Worm (Caenorhabditis elegans) whole organism, young adult: ENCODE measurements around the gene ral-1.
A peak's percentile ranks its signal among the peaks of the same experiment; 100 is the strongest.

Experiments
- C17E4.6 ChIP-seq: fragments of 200-800 bp; sonication (Bioruptor generic); IDR thresholded peaks from 2 replicates; pipeline ENCODE4 v1.3.6; 2022; ENCODE audit warnings: missing genetic modification reagents, missing genetic modification characterization, missing compliant biosample characterization
- D2030.7 ChIP-seq: fragments of 200-800 bp; sonication (Bioruptor generic); IDR thresholded peaks from 2 replicates; pipeline ENCODE4 v1.3.6; 2022; ENCODE audit warnings: missing genetic modification reagents, missing genetic modification characterization, missing compliant biosample characterization
- F22D6.2 ChIP-seq: sonication (generic microtip); optimal IDR thresholded peaks from 2 replicates; lab custom pipeline; 2016; ENCODE audit warnings: mild to moderate bottlenecking, missing genetic modification characterization, missing compliant biosample characterization
- F33H1.4 ChIP-seq: fragments of 200-800 bp; sonication (Bioruptor generic); IDR thresholded peaks from 2 replicates; pipeline ENCODE4 v1.3.6; 2022; ENCODE audit warnings: missing genetic modification reagents, missing genetic modification characterization, missing compliant biosample characterization
- F37B4.10 ChIP-seq: fragments of 200-800 bp; sonication (Bioruptor generic); IDR thresholded peaks from 2 replicates; pipeline ENCODE4 v1.3.6; 2022; ENCODE audit warnings: missing genetic modification characterization, missing compliant biosample characterization
- F49E8.2 ChIP-seq: sonication (generic microtip); optimal IDR thresholded peaks from 3 replicates; lab custom pipeline; 2017; ENCODE audit warnings: missing genetic modification characterization, mild to moderate bottlenecking, missing compliant biosample characterization, antibody characterized with exemption, moderate library complexity; ENCODE audit not compliant: insufficient read depth
- F52B5.7 ChIP-seq: sonication (generic microtip); optimal IDR thresholded peaks from 2 replicates; lab custom pipeline; 2016; ENCODE audit warnings: mild to moderate bottlenecking, missing genetic modification characterization, missing compliant biosample characterization
- Y53F4B.3 ChIP-seq: fragments of 200-800 bp; sonication (Bioruptor generic); IDR thresholded peaks from 2 replicates; pipeline ENCODE4 v1.3.6; 2022; ENCODE audit warnings: missing genetic modification reagents, missing genetic modification characterization, missing compliant biosample characterization
- Y67H2A.10 ChIP-seq: fragments of 200-800 bp; sonication (Bioruptor generic); conservative IDR thresholded peaks from 2 replicates; pipeline ENCODE4 v1.3.6; 2022; ENCODE audit warnings: missing genetic modification reagents, missing genetic modification characterization, missing compliant biosample characterization
- ZK185.1 ChIP-seq: sonication (generic microtip); optimal IDR thresholded peaks from 2 replicates; lab custom pipeline; 2016; ENCODE audit warnings: mild to moderate bottlenecking, missing genetic modification characterization, missing compliant biosample characterization; ENCODE audit not compliant: poor library complexity, severe bottlenecking
- akir-1 ChIP-seq: fragments of 200-800 bp; sonication (Bioruptor generic); optimal IDR thresholded peaks from 2 replicates; lab custom pipeline; 2018; ENCODE audit warnings: mild to moderate bottlenecking, missing genetic modification characterization, moderate library complexity, missing compliant biosample characterization
- atf-7 ChIP-seq: sonication (generic microtip); optimal IDR thresholded peaks from 2 replicates; lab custom pipeline; 2017; ENCODE audit warnings: mild to moderate bottlenecking, missing genetic modification characterization, missing compliant biosample characterization
- attf-3 ChIP-seq: fragments of 200-800 bp; sonication (Bioruptor generic); conservative IDR thresholded peaks from 2 replicates; pipeline ENCODE4 v1.3.6; 2022; ENCODE audit warnings: missing genetic modification reagents, missing genetic modification characterization, missing compliant biosample characterization
- attf-6 ChIP-seq: fragments of 200-800 bp; sonication (Bioruptor generic); IDR thresholded peaks from 2 replicates; pipeline ENCODE4 v1.3.6; 2022; ENCODE audit warnings: missing genetic modification reagents, missing genetic modification characterization, missing compliant biosample characterization
- bed-2 ChIP-seq: fragments of 200-800 bp; sonication (Bioruptor generic); IDR thresholded peaks from 2 replicates; pipeline ENCODE4 v1.3.6; 2022; ENCODE audit warnings: missing genetic modification reagents, missing genetic modification characterization, missing compliant biosample characterization
- ceh-100 ChIP-seq: fragments of 200-800 bp; sonication (Bioruptor generic); IDR thresholded peaks from 2 replicates; pipeline ENCODE4 v1.3.6; 2022; ENCODE audit warnings: missing genetic modification reagents, missing genetic modification characterization, missing compliant biosample characterization
- ceh-27 ChIP-seq: fragments of 200-800 bp; sonication (Bioruptor generic); optimal IDR thresholded peaks from 2 replicates; lab custom pipeline; 2018; ENCODE audit warnings: mild to moderate bottlenecking, missing genetic modification characterization, moderate library complexity, missing compliant biosample characterization
- ceh-40 ChIP-seq: fragments of 200-800 bp; sonication (Bioruptor generic); IDR thresholded peaks from 2 replicates; pipeline ENCODE4 v1.3.6; 2022; ENCODE audit warnings: missing genetic modification characterization, missing compliant biosample characterization
- ceh-58 ChIP-seq: fragments of 200-800 bp; sonication (Bioruptor generic); IDR thresholded peaks from 2 replicates; pipeline ENCODE4 v1.3.6; 2022; ENCODE audit warnings: missing genetic modification characterization, missing compliant biosample characterization
- ceh-79 ChIP-seq: sonication (generic microtip); optimal IDR thresholded peaks from 2 replicates; lab custom pipeline; 2017; ENCODE audit warnings: mild to moderate bottlenecking, missing genetic modification characterization, missing compliant biosample characterization
- die-1 ChIP-seq: sonication (generic microtip); optimal IDR thresholded peaks from 2 replicates; lab custom pipeline; 2016; ENCODE audit warnings: missing genotype, mild to moderate bottlenecking, missing genetic modification characterization, missing compliant biosample characterization
- dpff-1 ChIP-seq: sonication (generic microtip); optimal IDR thresholded peaks from 2 replicates; lab custom pipeline; 2017; ENCODE audit warnings: mild to moderate bottlenecking, missing genetic modification characterization, missing compliant biosample characterization
- hlh-12 ChIP-seq: sonication (generic microtip); optimal IDR thresholded peaks from 2 replicates; lab custom pipeline; 2016; ENCODE audit warnings: missing genetic modification characterization, missing compliant biosample characterization
- hlh-26 ChIP-seq: fragments of 200-800 bp; sonication (Bioruptor generic); conservative IDR thresholded peaks from 2 replicates; pipeline ENCODE4 v1.3.6; 2022; ENCODE audit warnings: missing genetic modification reagents, missing genetic modification characterization, missing compliant biosample characterization
- hrde-1 ChIP-seq: sonication (generic microtip); optimal IDR thresholded peaks from 2 replicates; lab custom pipeline; 2016; ENCODE audit warnings: missing genetic modification characterization, mild to moderate bottlenecking, missing compliant biosample characterization, moderate library complexity, missing genotype, missing genetic modification reagents, borderline replicate concordance
- lag-1 ChIP-seq: fragments of 200-800 bp; sonication (Bioruptor generic); IDR thresholded peaks from 2 replicates; pipeline ENCODE4 v1.3.6; 2022; ENCODE audit warnings: missing genetic modification reagents, missing genetic modification characterization, missing compliant biosample characterization
- let-526 ChIP-seq: fragments of 200-800 bp; sonication (Bioruptor generic); IDR thresholded peaks from 2 replicates; pipeline ENCODE4 v1.3.6; 2022; ENCODE audit warnings: missing genetic modification reagents, missing genetic modification characterization, missing compliant biosample characterization
- lin-26 ChIP-seq: fragments of 200-800 bp; sonication (Bioruptor generic); IDR thresholded peaks from 2 replicates; pipeline ENCODE4 v1.3.6; 2022; ENCODE audit warnings: missing genetic modification reagents, missing genetic modification characterization, missing compliant biosample characterization
- lin-35 ChIP-seq, 3 experiments: fragments of 150-350 bp in 2 of 3; sonication (generic microtip) in 1 of 3; optimal IDR thresholded peaks; 2 replicates each; lab custom pipeline; 2014 to 2018; ENCODE audit warnings: missing biosample characterization in 3 of 3, missing genetic modification characterization in 3 of 3, missing genetic modification reagents in 3 of 3
- madf-3 ChIP-seq: fragments of 200-800 bp; sonication (Bioruptor generic); IDR thresholded peaks from 2 replicates; pipeline ENCODE4 v1.3.6; 2022; ENCODE audit warnings: missing genetic modification reagents, missing genetic modification characterization, missing compliant biosample characterization
- madf-6 ChIP-seq: fragments of 200-800 bp; sonication (Bioruptor generic); IDR thresholded peaks from 2 replicates; pipeline ENCODE4 v1.3.6; 2022; ENCODE audit warnings: missing genetic modification reagents, missing genetic modification characterization, missing compliant biosample characterization
- mes-4 ChIP-seq: sonication (generic microtip); optimal IDR thresholded peaks from 2 replicates; lab custom pipeline; 2016; ENCODE audit warnings: missing genotype, missing genetic modification characterization, missing compliant biosample characterization
- mxl-1 ChIP-seq: sonication (generic microtip); optimal IDR thresholded peaks from 2 replicates; lab custom pipeline; 2016; ENCODE audit warnings: missing genetic modification characterization, missing compliant biosample characterization
- nfya-1 ChIP-seq: sonication (generic microtip); optimal IDR thresholded peaks from 2 replicates; lab custom pipeline; 2017; ENCODE audit warnings: antibody characterized with exemption, missing compliant biosample characterization, missing genetic modification characterization, borderline replicate concordance; ENCODE audit not compliant: insufficient read depth
- nfyb-1 ChIP-seq: fragments of 200-800 bp; sonication (Bioruptor generic); IDR thresholded peaks from 2 replicates; pipeline ENCODE4 v1.3.6; 2022; ENCODE audit warnings: missing genetic modification reagents, missing genetic modification characterization, missing compliant biosample characterization
- nhr-120 ChIP-seq: fragments of 200-800 bp; sonication (Bioruptor generic); IDR thresholded peaks from 2 replicates; pipeline ENCODE4 v1.3.6; 2022; ENCODE audit warnings: missing genetic modification characterization, missing compliant biosample characterization
- nhr-90 ChIP-seq: sonication (generic microtip); optimal IDR thresholded peaks from 2 replicates; lab custom pipeline; 2016; ENCODE audit warnings: missing genotype, mild to moderate bottlenecking, missing genetic modification characterization, missing compliant biosample characterization
- repo-1 ChIP-seq: sonication (generic microtip); optimal IDR thresholded peaks from 2 replicates; lab custom pipeline; 2017; ENCODE audit warnings: mild to moderate bottlenecking, missing genetic modification characterization, missing compliant biosample characterization
- sea-2 ChIP-seq: fragments of 200-800 bp; sonication (Bioruptor generic); IDR thresholded peaks from 2 replicates; pipeline ENCODE4 v1.3.6; 2022; ENCODE audit warnings: missing genetic modification characterization, missing compliant biosample characterization
- snpc-1.3 ChIP-seq: sonication (generic microtip); optimal IDR thresholded peaks from 2 replicates; lab custom pipeline; 2017; ENCODE audit warnings: missing genetic modification characterization, mild to moderate bottlenecking, missing compliant biosample characterization, antibody characterized with exemption, moderate library complexity, missing genotype, missing genetic modification reagents; ENCODE audit not compliant: insufficient read depth
- tlf-1 ChIP-seq: fragments of 200-800 bp; sonication (Bioruptor generic); optimal IDR thresholded peaks from 2 replicates; lab custom pipeline; 2018; ENCODE audit warnings: mild to moderate bottlenecking, missing genetic modification characterization, missing compliant biosample characterization
- zfh-2 ChIP-seq: fragments of 200-800 bp; sonication (Bioruptor generic); conservative IDR thresholded peaks from 2 replicates; pipeline ENCODE4 v1.3.6; 2022; ENCODE audit warnings: missing genetic modification reagents, missing genetic modification characterization, missing compliant biosample characterization
- zim-3 ChIP-seq: sonication (generic microtip); optimal IDR thresholded peaks from 2 replicates; lab custom pipeline; 2017; ENCODE audit warnings: mild to moderate bottlenecking, missing genetic modification characterization, moderate library complexity, missing compliant biosample characterization
- ztf-25 ChIP-seq: fragments of 200-800 bp; sonication (Bioruptor generic); IDR thresholded peaks from 2 replicates; pipeline ENCODE4 v1.3.6; 2022; ENCODE audit warnings: missing genetic modification reagents, missing genetic modification characterization, missing compliant biosample characterization
- ztf-26 ChIP-seq: sonication (generic microtip); optimal IDR thresholded peaks from 2 replicates; lab custom pipeline; 2017; ENCODE audit warnings: missing genetic modification characterization, missing compliant biosample characterization

The ral-1 gene

ce11 chrIII:3339317-3340016, 28.4 kb downstream of the ral-1 start (continued):
- TF ChIP-seq die-1 (tag; lab: Kevin White, UChicago) (no peak), nfyb-1 (GFP tag; lab: Robert Waterston, UW) (0 out of 2 replicates have a peak, but pooled peaks have one; percentile 23), ceh-40 (GFP tag; lab: Robert Waterston, UW) (no peak), C17E4.6 (GFP tag; lab: Robert Waterston, UW) (no peak), atf-7 (tag; lab: Kevin White, UChicago) (no peak), nfya-1 (tag; lab: Kevin White, UChicago) (no peak), nhr-120 (GFP tag; lab: Robert Waterston, UW) (no peak), bed-2 (GFP tag; lab: Robert Waterston, UW) (no peak), ZK185.1 (tag; lab: Kevin White, UChicago) (no peak), ztf-25 (GFP tag; lab: Robert Waterston, UW) (no peak), lag-1 (GFP tag; lab: Robert Waterston, UW) (no peak), lin-26 (GFP tag; lab: Robert Waterston, UW) (0 out of 2 replicates have a peak, but pooled peaks have one; percentile 58), F33H1.4 (GFP tag; lab: Robert Waterston, UW) (no peak), nhr-90 (tag; lab: Kevin White, UChicago) (no peak), ceh-79 (tag; lab: Kevin White, UChicago) (no peak), attf-3 (GFP tag; lab: Robert Waterston, UW) (no peak), ztf-26 (no peak), attf-6 (GFP tag; lab: Robert Waterston, UW) (no peak), hlh-26 (no peak), zfh-2 (GFP tag; lab: Robert Waterston, UW) (0 out of 2 replicates have a peak, but pooled peaks have one; percentile 22), madf-3 (no peak), dpff-1 (tag; lab: Kevin White, UChicago) (no peak), madf-6 (no peak), lin-35 (GFP tag; optimal IDR thresholded peaks at IDR 0.05; lab: Kevin White, UChicago) (no peak), akir-1 (no peak), zim-3 (tag; lab: Kevin White, UChicago) (no peak), Y67H2A.10 (no peak), mes-4 (tag; lab: Kevin White, UChicago) (no peak), ceh-58 (GFP tag; lab: Robert Waterston, UW) (no peak), repo-1 (no peak), Y53F4B.3 (GFP tag; lab: Robert Waterston, UW) (no peak), F37B4.10 (0 out of 2 replicates have a peak, but pooled peaks have one; percentile 50), tlf-1 (GFP tag; lab: Kevin White, UChicago) (no peak), ceh-27 (no peak), F52B5.7 (tag; lab: Kevin White, UChicago) (no peak), F22D6.2 (tag; lab: Kevin White, UChicago) (no peak), mxl-1 (tag; lab: Kevin White, UChicago) (no peak), D2030.7 (GFP tag; lab: Robert Waterston, UW) (no peak), sea-2 (GFP tag; lab: Robert Waterston, UW) (no peak), hrde-1 (tag; lab: Kevin White, UChicago) (no peak), F49E8.2 (tag; lab: Kevin White, UChicago) (no peak), snpc-1.3 (tag; lab: Kevin White, UChicago) (no peak), hlh-12 (tag; lab: Kevin White, UChicago) (no peak), let-526 (no peak), ceh-100 (no peak)
